Fruit fly (Drosophila melanogaster): Measurements from ENCODE around the gene CG14868.

dm6 chr3R:15350993-15351426 lies 18.7 kb downstream of the CG14868 start, which contains the start of the genes Trs33 and Tmtc4:
- TF ChIP-seq CTCF (optimal IDR thresholded peaks at IDR 0.05) (no peak), CG8478 (optimal IDR thresholded peaks at IDR 0.05) (no peak)

All from S2 (cell line).